Fruit fly (Drosophila melanogaster): ENCODE data around the gene bou.

The bou gene

DNA sequence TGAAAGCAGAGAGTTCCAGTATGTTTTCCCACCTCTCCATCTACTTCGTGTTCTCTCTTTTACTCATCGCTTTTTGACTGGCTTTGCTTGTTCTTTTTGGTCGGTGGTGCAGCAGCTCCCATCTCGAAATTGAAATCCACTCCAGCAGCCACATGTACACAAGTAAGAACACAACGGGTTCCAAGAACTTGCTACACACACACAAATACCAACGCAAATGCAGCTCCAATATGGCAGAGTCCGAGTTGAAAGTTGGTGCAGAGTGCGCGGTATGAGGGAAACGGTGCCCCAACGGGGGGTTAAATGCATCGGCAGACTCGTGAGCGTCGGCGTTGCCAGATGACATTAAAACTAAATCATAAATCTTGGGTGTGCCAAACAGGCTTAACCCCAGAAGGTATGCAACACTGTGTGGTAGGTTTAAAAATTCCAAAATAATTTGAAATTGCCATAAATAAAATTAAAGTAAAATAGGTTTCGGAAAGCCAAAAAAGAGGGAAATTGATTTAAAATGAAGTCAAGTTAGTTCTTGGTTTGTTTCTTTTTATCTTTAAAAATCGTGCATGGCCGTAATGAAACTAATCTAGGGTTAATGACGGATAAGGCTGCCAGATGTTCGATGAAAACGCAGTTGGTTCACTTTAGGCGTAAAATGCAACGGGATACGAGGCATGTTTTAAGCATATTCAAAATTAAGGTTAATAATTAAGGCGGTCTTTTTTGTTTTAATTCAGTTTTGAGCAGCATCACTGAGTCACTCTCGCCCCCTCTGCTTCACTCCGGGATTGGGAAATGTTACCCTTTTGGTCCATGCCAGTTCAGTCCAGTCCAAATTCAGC lies 11.6 kb downstream of the bou start (continued):
- TF ChIP-seq CG7928 (GFP tag; optimal IDR thresholded peaks at IDR 0.05) (no peak), gem (tag; optimal IDR thresholded peaks at IDR 0.05) (peak; percentile 61), CG8944 (GFP tag; optimal IDR thresholded peaks at IDR 0.05) (no peak), CG18011 (GFP tag; optimal IDR thresholded peaks at IDR 0.05) (no peak), CG16815 (GFP tag; optimal IDR thresholded peaks at IDR 0.05) (no peak), CG8765 (GFP tag; IDR thresholded peaks at IDR 0.05) (no peak)

DNA sequence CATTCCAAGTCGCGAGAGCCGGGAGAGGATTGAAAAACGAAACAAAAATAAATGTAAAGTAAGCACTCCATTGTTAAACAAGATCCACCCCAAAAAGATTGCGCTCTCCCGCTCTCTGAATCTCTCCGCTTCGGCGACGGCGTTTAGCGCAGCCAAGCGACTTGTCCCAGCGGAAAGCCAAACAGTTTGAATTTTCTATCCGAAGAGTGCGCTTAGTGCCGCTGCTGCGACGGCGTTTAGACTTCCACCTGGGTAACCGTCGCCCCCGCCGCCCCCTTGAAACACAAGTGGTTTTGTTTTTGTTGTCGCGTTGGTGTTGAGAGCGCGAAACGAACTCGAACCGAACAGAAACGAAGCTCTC lies 12.2 kb downstream of the bou start, which contains the start of gene Inx2:
Gene Inx2, plus strand, starts transcription at position 181 of the 361 bp plus-strand sequence.
- TF ChIP-seq vnd (GFP tag; IDR thresholded peaks at IDR 0.05; ENCODE audit: partially characterized antibody) = peak; percentile 41; the same call in 1 of the 3 replicates
- TF ChIP-seq hb (GFP tag; IDR thresholded peaks at IDR 0.05; ENCODE audit: partially characterized antibody) = no peak
- peak; percentile 64; the same call in 1 of the 3 replicates for TF ChIP-seq Opbp (GFP tag; IDR thresholded peaks at IDR 0.05; ENCODE audit: partially characterized antibody)
- TF ChIP-seq CG34422 (GFP tag; IDR thresholded peaks at IDR 0.05) = peak; percentile 71; the same call in 2 of the 3 replicates
- TF ChIP-seq CG6254 (GFP tag; optimal IDR thresholded peaks at IDR 0.05) = peak; percentile 23
- no peak for TF ChIP-seq CG3847 (GFP tag; IDR thresholded peaks at IDR 0.05)
- TF ChIP-seq CG12236 (GFP tag; optimal IDR thresholded peaks at IDR 0.05) = no peak
- peak; percentile 82 for TF ChIP-seq CG10543 (GFP tag; optimal IDR thresholded peaks at IDR 0.05)
- TF ChIP-seq CG10431 (GFP tag; optimal IDR thresholded peaks at IDR 0.05) = peak; percentile 28
- no peak for TF ChIP-seq ssp (GFP tag; IDR thresholded peaks at IDR 0.05)
- no peak for TF ChIP-seq Max (GFP tag; optimal IDR thresholded peaks at IDR 0.05)
- TF ChIP-seq Hr39 (optimal IDR thresholded peaks at IDR 0.05) = no peak
- TF ChIP-seq Blimp-1 (GFP tag; optimal IDR thresholded peaks at IDR 0.05) = no peak
- peak; percentile 9 for TF ChIP-seq Bteb2 (GFP tag; optimal IDR thresholded peaks at IDR 0.05)
- TF ChIP-seq CG32767 (GFP tag; IDR thresholded peaks at IDR 0.05) = 0 out of 2 replicates have a peak, but pooled peaks have one; percentile 9
- no peak for TF ChIP-seq gem (tag; optimal IDR thresholded peaks at IDR 0.05)
- no peak for TF ChIP-seq Doc3 (GFP tag; IDR thresholded peaks at IDR 0.05; ENCODE audit: partially characterized antibody)
- no peak for TF ChIP-seq mld (GFP tag; IDR thresholded peaks at IDR 0.05; ENCODE audit: partially characterized antibody)
- TF ChIP-seq CG18011 (GFP tag; optimal IDR thresholded peaks at IDR 0.05) = no peak
- no peak for TF ChIP-seq CTCF (GFP tag; optimal IDR thresholded peaks at IDR 0.05)
- no peak for TF ChIP-seq stc (GFP tag; IDR thresholded peaks at IDR 0.05)
- no peak for TF ChIP-seq CG14441 (GFP tag; IDR thresholded peaks at IDR 0.05)
- TF ChIP-seq jing (GFP tag; optimal IDR thresholded peaks at IDR 0.05) = no peak
- no peak for TF ChIP-seq D (optimal IDR thresholded peaks at IDR 0.05)
- TF ChIP-seq D (GFP tag; optimal IDR thresholded peaks at IDR 0.05) = no peak
- peak; percentile 41 for TF ChIP-seq tap (tag; optimal IDR thresholded peaks at IDR 0.05)
- TF ChIP-seq stwl (tag; optimal IDR thresholded peaks at IDR 0.05) = no peak
- TF ChIP-seq Sox100B (GFP tag; optimal IDR thresholded peaks at IDR 0.05) = no peak
- TF ChIP-seq CG17612 (GFP tag; IDR thresholded peaks at IDR 0.05) = no peak
- no peak for TF ChIP-seq CG11696 (GFP tag; IDR thresholded peaks at IDR 0.05)
- TF ChIP-seq kay (GFP tag; optimal IDR thresholded peaks at IDR 0.05) = no peak
- no peak for TF ChIP-seq jigr1 (GFP tag; IDR thresholded peaks at IDR 0.05)
- no peak for TF ChIP-seq CG1233 (GFP tag; optimal IDR thresholded peaks at IDR 0.05)
- TF ChIP-seq nom (GFP tag; optimal IDR thresholded peaks at IDR 0.05) = peak; percentile 77
- no peak for TF ChIP-seq tna (GFP tag; IDR thresholded peaks at IDR 0.05; ENCODE audit: partially characterized antibody)
- peak; percentile 25 for TF ChIP-seq PHDP (tag; optimal IDR thresholded peaks at IDR 0.05)
- TF ChIP-seq CG4328 (GFP tag; optimal IDR thresholded peaks at IDR 0.05) = no peak
- TF ChIP-seq Fer3 (tag; optimal IDR thresholded peaks at IDR 0.05) = no peak
- no peak for TF ChIP-seq CG13424 (tag; optimal IDR thresholded peaks at IDR 0.05)
- no peak for TF ChIP-seq CG4707 (GFP tag; optimal IDR thresholded peaks at IDR 0.05)
- TF ChIP-seq HLH54F (GFP tag; optimal IDR thresholded peaks at IDR 0.05) = no peak
- TF ChIP-seq onecut (GFP tag; IDR thresholded peaks at IDR 0.05) = peak; percentile 32
- TF ChIP-seq CG17361 (GFP tag; IDR thresholded peaks at IDR 0.05) = no peak
- no peak for TF ChIP-seq CG9817 (tag; optimal IDR thresholded peaks at IDR 0.05)
